Worm (Caenorhabditis elegans) whole organism, young adult: Measurements from ENCODE around the gene R07E4.3.

Source experiments
- akir-1 ChIP-seq: fragments of 200-800 bp; sonication (Bioruptor generic); optimal IDR thresholded peaks from 2 replicates; lab custom pipeline; 2018; ENCODE audit warnings: mild to moderate bottlenecking, missing genetic modification characterization, moderate library complexity, missing compliant biosample characterization
- ama-1 ChIP-seq, 3 experiments: fragments of 150-350 bp in 1 of 3; sonication (generic microtip) in 2 of 3; optimal IDR thresholded peaks; 2 replicates each; lab custom pipeline; 2014 to 2018; ENCODE audit warnings: missing biosample characterization in 2 of 3, missing genetic modification characterization in 2 of 3, missing genetic modification reagents in 2 of 3
- bed-2 ChIP-seq: fragments of 200-800 bp; sonication (Bioruptor generic); IDR thresholded peaks from 2 replicates; pipeline ENCODE4 v1.3.6; 2022; ENCODE audit warnings: missing genetic modification reagents, missing genetic modification characterization, missing compliant biosample characterization
- cebp-2 ChIP-seq: fragments of 200-800 bp; sonication (Bioruptor generic); IDR thresholded peaks from 2 replicates; pipeline ENCODE4 v1.3.6; 2022; ENCODE audit warnings: missing genetic modification characterization, missing compliant biosample characterization
- ceh-100 ChIP-seq: fragments of 200-800 bp; sonication (Bioruptor generic); IDR thresholded peaks from 2 replicates; pipeline ENCODE4 v1.3.6; 2022; ENCODE audit warnings: missing genetic modification reagents, missing genetic modification characterization, missing compliant biosample characterization
- chd-7 ChIP-seq: sonication (generic microtip); optimal IDR thresholded peaks from 2 replicates; lab custom pipeline; 2016; ENCODE audit warnings: mild to moderate bottlenecking, missing genetic modification characterization, moderate library complexity, missing compliant biosample characterization
- dpl-1 ChIP-seq: fragments of 150-350 bp; optimal IDR thresholded peaks from 2 replicates; lab custom pipeline; 2014; ENCODE audit warnings: missing biosample characterization, missing genetic modification reagents, missing genetic modification characterization
- madf-6 ChIP-seq: fragments of 200-800 bp; sonication (Bioruptor generic); IDR thresholded peaks from 2 replicates; pipeline ENCODE4 v1.3.6; 2022; ENCODE audit warnings: missing genetic modification reagents, missing genetic modification characterization, missing compliant biosample characterization
- mel-28 ChIP-seq: sonication (generic microtip); optimal IDR thresholded peaks from 2 replicates; lab custom pipeline; 2016; ENCODE audit warnings: borderline replicate concordance, mild to moderate bottlenecking, missing genetic modification characterization, missing compliant biosample characterization
- pha-4 ChIP-seq: fragments of 150-350 bp; sonication (generic microtip); optimal IDR thresholded peaks from 2 replicates; lab custom pipeline; 2014; ENCODE audit warnings: missing biosample characterization, missing genetic modification reagents, missing genetic modification characterization
- rpc-1 ChIP-seq, 2 experiments: fragments of 150-350 bp in 1 of 2; sonication (generic microtip) in 1 of 2; optimal IDR thresholded peaks; 2 replicates each; lab custom pipeline; 2014 to 2018; ENCODE audit warnings: missing biosample characterization in 1 of 2, missing genetic modification characterization in 1 of 2, missing genetic modification reagents in 1 of 2, missing genotype in 1 of 2
- snpc-3.4 ChIP-seq: sonication (generic microtip); optimal IDR thresholded peaks from 2 replicates; lab custom pipeline; 2017; ENCODE audit warnings: missing genetic modification characterization, mild to moderate bottlenecking, missing compliant biosample characterization, antibody characterized with exemption, moderate library complexity, missing genotype, missing genetic modification reagents
- snpc-4 ChIP-seq, 5 experiments: fragments of 150-350 bp in 1 of 5; sonication (generic microtip) in 4 of 5; optimal IDR thresholded peaks; 2 replicates each; lab custom pipeline; 2014 to 2018; ENCODE audit warnings: missing genetic modification characterization in 5 of 5, missing biosample characterization in 3 of 5, antibody characterized with exemption in 2 of 5, mild to moderate bottlenecking in 2 of 5, missing compliant biosample characterization in 2 of 5, missing genotype in 2 of 5, moderate library complexity in 2 of 5, missing genetic modification reagents in 1 of 5
- unc-130 ChIP-seq: sonication (generic microtip); optimal IDR thresholded peaks from 2 replicates; lab custom pipeline; 2016; ENCODE audit warnings: missing genetic modification reagents, missing genetic modification characterization, missing compliant biosample characterization

ce11 chrX:5948769-5949168, 4.5 kb upstream of the R07E4.3 start, which contains the start of gene mig-23:
- TF ChIP-seq ama-1 (optimal IDR thresholded peaks at IDR 0.05; lab: Kevin White, UChicago) (no peak), ama-1 (GFP tag; optimal IDR thresholded peaks at IDR 0.05; lab: Kevin White, UChicago) (no peak), unc-130 (GFP tag; lab: Kevin White, UChicago) (no peak), madf-6 (GFP tag; lab: Robert Waterston, UW) (no peak), bed-2 (GFP tag; lab: Robert Waterston, UW) (no peak), snpc-4 (GFP tag; optimal IDR thresholded peaks at IDR 0.05; lab: Kevin White, UChicago) (no peak), snpc-4 (tag; optimal IDR thresholded peaks at IDR 0.05; lab: Kevin White, UChicago) (no peak), akir-1 (no peak), rpc-1 (optimal IDR thresholded peaks at IDR 0.05; lab: Kevin White, UChicago) (no peak), rpc-1 (tag; optimal IDR thresholded peaks at IDR 0.05; lab: Kevin White, UChicago) (no peak), cebp-2 (GFP tag; lab: Robert Waterston, UW) (no peak), mel-28 (tag; lab: Kevin White, UChicago) (no peak), ceh-100 (GFP tag; lab: Robert Waterston, UW) (no peak), pha-4 (tag; lab: Kevin White, UChicago) (no peak), dpl-1 (GFP tag; lab: Kevin White, UChicago) (no peak), chd-7 (tag; lab: Kevin White, UChicago) (no peak), snpc-3.4 (tag; lab: Kevin White, UChicago) (no peak)
